Worm (Caenorhabditis elegans) whole organism, dauer: Measurements from ENCODE around the gene T05C1.3.

Experiments used
- unc-62 ChIP-seq: sonication (generic microtip); optimal IDR thresholded peaks from 2 replicates; lab custom pipeline; 2017; ENCODE audit warnings: missing biosample characterization, missing genetic modification reagents, missing genetic modification characterization

The T05C1.3 gene

ce11 chrII:4495844-4496243 is 6.7 kb upstream of the T05C1.3 start:
- TF ChIP-seq unc-62 (GFP tag; lab: Kevin White, UChicago): no peak

DNA sequence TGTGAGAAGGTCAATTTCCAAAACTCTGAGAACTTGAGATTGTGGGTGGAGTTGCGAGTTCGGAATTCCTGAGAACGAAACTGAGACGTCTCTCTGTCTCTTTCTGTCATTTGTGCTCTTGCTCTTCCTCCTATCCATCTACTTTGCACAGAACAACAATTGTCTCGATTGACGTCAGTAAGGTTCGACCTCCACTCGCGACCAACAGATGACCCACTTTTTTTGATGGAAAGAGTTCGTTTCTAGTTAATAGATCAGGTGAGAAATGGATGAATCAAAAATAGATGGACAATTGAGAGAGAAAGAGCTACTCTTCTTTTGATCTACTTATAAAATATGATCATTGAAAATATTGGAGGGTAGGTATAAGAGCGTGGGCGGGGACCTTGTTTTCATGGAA is 5.3 kb upstream of the T05C1.3 start:
- TF ChIP-seq unc-62 (GFP tag; lab: Kevin White, UChicago): no peak

- TF ChIP-seq unc-62 (GFP tag; lab: Kevin White, UChicago): no peak
Observed at ce11 chrII:4490729-4491128, 1.5 kb upstream of the T05C1.3 start, which contains the start of gene T05C1.5. T05C1.5 (minus strand) TSS chrII:4490829.

- no peak for TF ChIP-seq unc-62 (GFP tag; lab: Kevin White, UChicago)
Observed at ce11 chrII:4482021-4482420, 7.2 kb downstream of the T05C1.3 start, which contains the start of gene T05C1.2. T05C1.2 (minus strand) TSS chrII:4482121.

ce11 chrII:4478303-4478702 is 10.9 kb downstream of the T05C1.3 start, which contains the start of gene T05C1.1:
T05C1.1 (plus strand) TSS chrII:4478603.
- TF ChIP-seq unc-62 (GFP tag; lab: Kevin White, UChicago): no peak

DNA sequence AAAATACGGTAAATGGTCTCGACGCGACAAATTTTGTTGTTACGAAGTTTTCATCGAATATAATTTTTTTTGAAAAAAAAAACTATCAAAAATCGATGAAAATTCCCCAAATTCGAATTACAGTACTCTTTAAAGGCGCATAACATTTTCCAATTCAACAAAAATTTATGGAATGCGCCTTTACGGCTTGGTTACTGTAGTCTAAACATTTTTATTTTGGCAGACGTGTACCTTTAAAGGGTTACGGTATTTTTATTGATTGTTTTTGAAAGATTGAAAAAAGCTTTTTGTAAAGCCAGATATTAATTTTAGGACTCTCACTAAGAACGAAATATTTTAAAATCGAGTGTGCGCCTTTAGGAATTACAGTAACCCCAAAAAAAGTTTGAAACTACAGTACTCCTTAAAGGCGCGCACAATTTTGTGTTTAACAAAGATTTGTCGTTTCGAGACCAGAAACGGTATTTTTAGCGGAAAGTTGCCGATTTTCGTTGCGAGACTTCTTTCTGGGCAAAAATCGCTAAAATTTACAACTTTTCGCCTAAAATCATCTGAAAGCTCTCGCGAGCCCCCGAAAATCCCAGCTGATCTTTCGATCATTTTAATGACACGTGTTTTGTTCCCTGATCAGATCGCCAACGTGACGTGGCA is 15.1 kb downstream of the T05C1.3 start:
- TF ChIP-seq unc-62 (GFP tag; lab: Kevin White, UChicago): no peak

DNA sequence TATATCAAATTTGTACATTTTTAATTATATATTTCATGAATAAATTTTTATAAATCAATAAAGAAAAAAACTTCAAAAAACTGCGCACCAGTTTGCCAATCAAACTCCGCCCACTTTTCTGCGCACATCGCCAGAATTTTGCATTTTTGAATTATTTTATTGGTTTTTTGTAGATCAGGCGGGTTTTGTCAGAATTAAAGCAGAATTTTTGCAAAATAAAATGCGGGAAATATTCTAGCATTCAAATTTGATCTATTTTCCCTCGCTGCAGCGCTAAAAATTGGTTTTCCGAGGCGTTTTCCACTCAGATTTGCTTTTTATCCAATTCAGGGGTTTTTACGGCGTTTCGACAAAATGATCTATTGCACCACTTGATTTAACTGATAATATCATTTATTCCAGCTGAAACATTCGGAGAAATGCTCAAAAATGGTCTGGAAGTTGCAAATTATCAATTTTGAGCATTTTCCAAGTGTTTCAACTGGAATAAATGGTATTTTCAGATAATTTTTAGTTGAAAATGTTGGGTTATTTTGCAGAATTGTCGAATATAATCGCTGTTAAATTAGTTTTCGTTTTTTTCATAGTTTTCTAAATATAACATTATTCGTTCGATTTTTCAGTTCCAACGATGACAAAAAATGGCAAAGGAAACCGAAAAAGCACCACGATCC is 18.1 kb downstream of the T05C1.3 start, which contains the start of gene W06B4.1:
Gene W06B4.1, plus strand, starts transcription at position 624 of the 674 bp plus-strand sequence.
- TF ChIP-seq unc-62 (GFP tag; lab: Kevin White, UChicago): no peak

DNA sequence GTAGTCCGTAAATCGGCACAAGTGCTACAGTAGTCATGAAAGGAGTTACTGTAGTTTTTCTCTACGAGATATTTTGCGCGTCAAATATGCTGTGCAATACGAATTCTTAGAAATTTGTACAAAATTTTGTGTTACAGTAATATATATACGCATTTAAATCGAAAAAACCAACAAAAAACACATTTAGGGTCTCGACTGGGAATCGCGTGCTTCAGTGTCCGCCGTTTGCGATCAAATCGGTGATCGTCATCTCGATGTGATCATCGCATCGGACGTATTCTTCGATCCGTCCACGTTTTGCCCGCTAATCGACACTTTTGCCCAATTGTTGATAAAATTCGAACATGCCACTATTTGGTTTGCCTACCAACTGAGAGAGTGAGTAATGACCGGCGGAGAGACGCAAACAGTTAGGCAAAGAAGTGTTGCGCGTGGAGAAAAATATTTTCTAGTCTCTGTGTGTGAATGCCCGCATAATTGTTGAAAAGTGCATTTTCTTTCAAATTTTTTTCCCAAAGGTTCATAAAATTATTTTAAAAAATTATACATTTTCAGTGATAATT is 20.2 kb downstream of the T05C1.3 start:
- TF ChIP-seq unc-62 (GFP tag; lab: Kevin White, UChicago): no peak

DNA sequence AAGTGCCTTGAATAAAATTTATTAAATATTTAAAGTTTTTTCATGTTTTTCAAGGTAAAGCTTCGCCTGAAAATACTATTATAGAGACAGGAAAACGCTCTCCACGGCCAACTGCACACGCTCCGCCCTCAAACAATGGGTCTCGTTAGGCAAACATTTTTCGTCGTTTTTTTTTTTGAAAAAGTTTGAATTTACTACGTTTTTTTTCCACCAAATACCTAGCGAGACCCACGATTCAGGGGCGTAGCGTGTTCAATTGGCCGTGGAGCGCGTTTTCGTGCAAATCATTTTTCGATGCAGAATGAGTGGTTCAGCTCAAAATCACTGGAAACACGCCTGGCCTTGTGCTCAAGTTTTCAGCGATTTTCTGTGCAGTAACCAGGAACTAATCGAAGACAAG is 21.3 kb downstream of the T05C1.3 start, which contains the start of gene W06B4.2:
Gene W06B4.2, plus strand, starts transcription at position 301 of the 400 bp plus-strand sequence.
- no peak for TF ChIP-seq unc-62 (GFP tag; lab: Kevin White, UChicago)

DNA sequence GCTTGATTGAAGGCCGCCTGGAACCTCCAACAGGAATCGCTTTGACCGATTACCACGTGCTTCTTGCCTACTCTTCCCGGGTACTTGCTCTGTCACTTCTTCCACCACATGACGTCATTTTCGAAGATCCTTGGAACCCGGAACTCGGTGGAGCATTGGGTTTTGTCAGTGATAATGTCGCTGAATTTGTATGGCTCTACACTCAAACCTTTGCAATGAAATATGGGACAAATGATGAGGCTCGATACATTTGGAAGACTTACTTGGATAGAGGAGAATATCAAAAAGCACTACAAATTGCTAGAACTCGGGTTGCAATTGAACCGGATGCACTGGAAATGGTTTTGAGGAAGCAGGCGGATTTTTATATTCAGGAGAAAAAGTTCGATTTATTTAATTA is 26.3 kb downstream of the T05C1.3 start:
- TF ChIP-seq unc-62 (GFP tag; lab: Kevin White, UChicago): no peak

- no peak for TF ChIP-seq unc-62 (GFP tag; lab: Kevin White, UChicago)
Observed at ce11 chrII:4460851-4461250, 28.3 kb downstream of the T05C1.3 start, which contains the start of the genes T12C9.7 and vps-18. T12C9.7 (minus strand) TSS chrII:4460951. vps-18 (plus strand) TSS chrII:4461130.

ce11 chrII:4460297-4460696 is 28.9 kb downstream of the T05C1.3 start:
- TF ChIP-seq unc-62 (GFP tag; lab: Kevin White, UChicago): no peak

DNA sequence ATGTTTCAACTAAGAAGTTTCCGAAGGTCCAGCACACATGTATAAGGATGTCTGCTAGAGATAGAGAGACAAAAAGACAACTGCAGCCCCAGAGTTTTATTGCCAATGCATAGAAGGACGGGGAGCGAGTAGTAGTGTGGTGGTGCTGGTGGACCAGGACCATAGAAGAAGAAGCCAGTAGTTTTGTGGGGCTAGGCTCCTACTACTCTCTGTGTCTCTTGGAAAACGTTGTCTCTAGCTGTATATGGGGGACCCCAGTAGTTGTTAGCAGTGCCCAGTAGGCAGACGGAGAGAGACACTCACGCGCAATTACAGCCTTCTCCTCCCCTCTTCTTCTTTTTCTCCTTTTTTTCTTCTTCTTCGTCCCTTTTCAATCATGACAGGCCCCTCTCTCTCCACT is 33.2 kb downstream of the T05C1.3 start:
- TF ChIP-seq unc-62 (GFP tag; lab: Kevin White, UChicago): no peak

DNA sequence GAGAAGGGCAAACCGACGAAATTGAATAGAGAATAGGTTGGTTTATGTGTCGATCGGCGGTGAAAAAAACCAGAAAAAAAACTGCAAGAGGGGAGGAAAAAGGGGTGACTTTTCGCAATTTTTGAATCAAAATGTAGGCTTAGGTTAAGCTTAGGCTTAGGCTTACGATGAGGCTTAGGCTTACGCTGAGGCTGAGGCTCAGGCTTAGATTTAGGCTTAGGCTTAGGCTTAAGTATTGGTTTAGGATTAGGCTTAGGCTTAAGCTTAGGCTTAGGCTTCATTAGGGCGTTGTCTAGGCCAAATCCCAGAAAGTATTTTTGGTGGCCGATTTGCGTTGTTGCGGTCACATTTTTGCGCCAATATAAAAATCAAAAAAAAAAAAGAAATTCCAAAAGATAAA is 34.4 kb downstream of the T05C1.3 start:
- TF ChIP-seq unc-62 (GFP tag; lab: Kevin White, UChicago): no peak

DNA sequence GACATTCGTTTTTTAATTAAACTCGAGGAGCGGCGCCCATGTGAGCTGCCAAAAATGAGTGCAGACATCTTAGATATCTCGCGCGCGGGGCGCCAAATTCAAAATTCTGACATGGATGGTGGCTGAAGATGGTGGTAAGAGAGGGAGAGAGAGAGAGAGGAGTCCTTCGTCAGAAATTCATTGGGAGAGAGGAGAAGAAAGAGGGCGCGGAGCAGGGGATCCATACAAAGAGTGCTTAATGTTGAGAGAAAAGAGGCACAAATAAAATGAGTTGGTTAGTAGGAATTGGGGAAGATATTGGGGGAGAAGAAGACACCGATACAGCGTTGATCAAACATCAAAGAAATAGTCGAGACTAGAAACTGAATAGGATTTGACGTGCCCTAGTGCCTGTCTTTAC is 35.7 kb downstream of the T05C1.3 start:
- no peak for TF ChIP-seq unc-62 (GFP tag; lab: Kevin White, UChicago)

DNA sequence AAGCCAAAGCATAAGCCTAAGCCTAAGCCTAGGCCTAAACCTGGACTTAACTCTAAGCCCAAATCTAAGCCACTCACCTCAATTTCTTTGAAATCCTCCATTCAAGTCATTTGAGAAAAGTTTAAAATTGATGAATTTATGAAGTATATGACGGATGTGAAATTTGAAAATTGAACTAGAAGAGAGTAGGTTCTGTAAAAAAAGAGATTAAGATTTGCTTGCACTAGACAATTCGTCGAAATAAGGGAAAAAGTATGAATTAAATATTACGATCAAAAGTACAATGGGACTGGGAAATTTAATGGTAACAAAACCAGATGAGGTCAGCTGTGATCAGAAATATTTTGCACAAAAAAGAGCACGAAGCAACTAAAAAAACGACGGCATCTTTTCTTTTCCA is 36.1 kb downstream of the T05C1.3 start, which contains the start of gene twk-2:
Gene twk-2, minus strand, starts transcription at position 101 of the 400 bp plus-strand sequence.
- no peak for TF ChIP-seq unc-62 (GFP tag; lab: Kevin White, UChicago)
